Fruit fly (Drosophila melanogaster) whole organism, pupa: ENCODE data around the gene CG14431.

Experiments
- CG10348 ChIP-seq: fragments of 200-800 bp; sonication (Bioruptor generic); IDR thresholded peaks from 2 replicates; pipeline ENCODE4 v1.3.6; 2022; ENCODE audit warnings: missing biosample characterization, missing genetic modification characterization
- CG12605 ChIP-seq: fragments of 200-800 bp; sonication (Bioruptor generic); IDR thresholded peaks from 2 replicates; pipeline ENCODE4 v1.3.6; 2022; ENCODE audit warnings: missing biosample characterization, missing genetic modification characterization
- CG13204 ChIP-seq: fragments of 200-800 bp; sonication (Bioruptor generic); optimal IDR thresholded peaks from 2 replicates; lab custom pipeline; 2018; ENCODE audit warnings: missing biosample characterization, mild to moderate bottlenecking, missing genetic modification characterization, moderate library complexity
- CG14655 ChIP-seq: fragments of 200-800 bp; sonication (Bioruptor generic); optimal IDR thresholded peaks from 3 replicates; lab custom pipeline; 2017; ENCODE audit warnings: mild to moderate bottlenecking, missing biosample characterization, missing genetic modification reagents, missing genetic modification characterization
- CG15710 ChIP-seq: fragments of 200-800 bp; sonication (Bioruptor generic); optimal IDR thresholded peaks from 2 replicates; lab custom pipeline; 2018; ENCODE audit warnings: missing biosample characterization, mild to moderate bottlenecking, missing genetic modification characterization, moderate library complexity
- CG17806 ChIP-seq: fragments of 200-800 bp; sonication (Bioruptor generic); optimal IDR thresholded peaks from 2 replicates; lab custom pipeline; 2018; ENCODE audit warnings: missing biosample characterization, mild to moderate bottlenecking, missing genetic modification characterization, moderate library complexity
- CG32121 ChIP-seq: fragments of 200-800 bp; sonication (Bioruptor generic); IDR thresholded peaks from 2 replicates; pipeline ENCODE4 v1.3.6; 2022; ENCODE audit warnings: missing biosample characterization, missing genetic modification characterization
- CG34367 ChIP-seq: fragments of 200-800 bp; sonication (Bioruptor generic); optimal IDR thresholded peaks from 2 replicates; lab custom pipeline; 2018; ENCODE audit warnings: missing biosample characterization, mild to moderate bottlenecking, missing genetic modification characterization
- CG4496 ChIP-seq: fragments of 200-800 bp; sonication (Bioruptor generic); IDR thresholded peaks from 3 replicates; pipeline ENCODE4 v1.3.6; 2022; ENCODE audit warnings: missing biosample characterization, missing genetic modification characterization
- CG8159 ChIP-seq: fragments of 200-800 bp; sonication (Bioruptor generic); optimal IDR thresholded peaks from 3 replicates; lab custom pipeline; 2018; ENCODE audit warnings: missing biosample characterization, mild to moderate bottlenecking, missing genetic modification characterization, moderate library complexity
- CG8301 ChIP-seq: fragments of 200-800 bp; sonication (Bioruptor generic); optimal IDR thresholded peaks from 2 replicates; lab custom pipeline; 2018; ENCODE audit warnings: missing biosample characterization, mild to moderate bottlenecking, missing genetic modification characterization
- CG9948 ChIP-seq: fragments of 200-800 bp; sonication (Bioruptor generic); optimal IDR thresholded peaks from 2 replicates; lab custom pipeline; 2018; ENCODE audit warnings: missing biosample characterization, mild to moderate bottlenecking, missing genetic modification characterization, moderate library complexity
- D1 ChIP-seq: fragments of 200-800 bp; sonication (Bioruptor generic); optimal IDR thresholded peaks from 2 replicates; lab custom pipeline; 2018; ENCODE audit warnings: missing biosample characterization, mild to moderate bottlenecking, missing genetic modification characterization, moderate library complexity
- EcR ChIP-seq: fragments of 200-800 bp; sonication (Bioruptor generic); optimal IDR thresholded peaks from 3 replicates; lab custom pipeline; 2019; ENCODE audit warnings: missing biosample characterization, missing genetic modification characterization, mild to moderate bottlenecking, moderate library complexity, missing genetic modification reagents
- Ets98B ChIP-seq: fragments of 200-800 bp; sonication (Bioruptor generic); IDR thresholded peaks from 2 replicates; pipeline ENCODE4 v1.3.6; 2022; ENCODE audit warnings: missing biosample characterization, missing genetic modification characterization
- Pif1A ChIP-seq: fragments of 200-800 bp; sonication (Bioruptor generic); optimal IDR thresholded peaks from 3 replicates; lab custom pipeline; 2016; ENCODE audit warnings: missing biosample characterization, missing genetic modification characterization
- Pif1B ChIP-seq: fragments of 200-800 bp; sonication (Bioruptor generic); optimal IDR thresholded peaks from 3 replicates; lab custom pipeline; 2016; ENCODE audit warnings: missing biosample characterization, missing genetic modification characterization
- Snoo ChIP-seq: fragments of 200-800 bp; sonication (Bioruptor generic); optimal IDR thresholded peaks from 3 replicates; lab custom pipeline; 2017; ENCODE audit warnings: missing biosample characterization, mild to moderate bottlenecking, missing genetic modification characterization, inconsistent platforms
- fd96Ca ChIP-seq: fragments of 200-800 bp; sonication (Bioruptor generic); IDR thresholded peaks from 3 replicates; pipeline ENCODE4 v1.3.6; 2022; ENCODE audit warnings: missing biosample characterization, missing genetic modification characterization
- gl ChIP-seq: fragments of 200-800 bp; sonication (Bioruptor generic); optimal IDR thresholded peaks from 2 replicates; lab custom pipeline; 2018; ENCODE audit warnings: missing biosample characterization, mild to moderate bottlenecking, missing genetic modification characterization
- rn ChIP-seq: fragments of 200-800 bp; sonication (Bioruptor generic); IDR thresholded peaks from 2 replicates; pipeline ENCODE4 v1.3.6; 2022; ENCODE audit warnings: missing biosample characterization, missing genetic modification characterization

Gene CG14431

DNA sequence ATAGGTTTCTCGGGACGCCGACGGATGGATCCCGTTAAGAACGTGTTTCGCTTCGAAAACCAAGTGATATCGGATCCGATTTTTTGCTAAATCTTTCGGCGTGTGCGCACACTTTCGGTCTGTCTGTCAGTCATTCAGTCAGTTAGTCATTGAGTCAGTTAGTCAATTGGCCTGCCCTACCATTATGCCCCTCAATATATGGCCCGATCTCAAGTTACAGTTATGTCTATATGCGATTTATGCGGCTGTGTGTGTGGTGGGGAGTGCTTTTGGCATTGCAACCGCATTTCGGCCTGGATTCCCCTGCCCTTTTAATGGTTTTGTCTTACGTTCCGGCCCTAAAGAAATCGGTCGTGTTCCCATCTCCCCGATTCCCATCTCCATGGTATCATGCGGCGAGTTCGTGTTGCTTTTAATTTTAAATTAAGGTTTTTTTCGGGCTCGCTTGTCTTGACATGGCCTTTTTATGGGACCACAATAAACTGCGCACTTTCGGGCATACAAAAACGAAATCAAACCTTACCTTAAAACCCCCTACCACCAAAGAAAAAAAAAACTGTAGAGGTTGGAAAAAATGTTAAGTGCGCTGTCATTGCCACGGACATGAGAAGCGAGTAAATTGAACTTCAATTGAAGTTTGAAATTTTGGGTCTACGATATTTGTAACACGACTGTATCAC lies 74.8 kb downstream of the CG14431 start:
- TF ChIP-seq Ets98B (no peak), CG34367 (no peak), fd96Ca (no peak), CG14655 (GFP tag; lab: Kevin White, UChicago) (no peak), CG17806 (tag; lab: Kevin White, UChicago) (no peak), Snoo (tag; lab: Kevin White, UChicago) (no peak), CG32121 (no peak), CG13204 (GFP tag; lab: Kevin White, UChicago) (no peak), Pif1B (GFP tag; lab: Kevin White, UChicago) (no peak), CG12605 (no peak), EcR (no peak), CG10348 (no peak), gl (tag; lab: Kevin White, UChicago) (no peak), CG9948 (tag; lab: Kevin White, UChicago) (no peak), CG8301 (tag; lab: Kevin White, UChicago) (no peak), rn (GFP tag; lab: Robert Waterston, UW) (no peak)

DNA sequence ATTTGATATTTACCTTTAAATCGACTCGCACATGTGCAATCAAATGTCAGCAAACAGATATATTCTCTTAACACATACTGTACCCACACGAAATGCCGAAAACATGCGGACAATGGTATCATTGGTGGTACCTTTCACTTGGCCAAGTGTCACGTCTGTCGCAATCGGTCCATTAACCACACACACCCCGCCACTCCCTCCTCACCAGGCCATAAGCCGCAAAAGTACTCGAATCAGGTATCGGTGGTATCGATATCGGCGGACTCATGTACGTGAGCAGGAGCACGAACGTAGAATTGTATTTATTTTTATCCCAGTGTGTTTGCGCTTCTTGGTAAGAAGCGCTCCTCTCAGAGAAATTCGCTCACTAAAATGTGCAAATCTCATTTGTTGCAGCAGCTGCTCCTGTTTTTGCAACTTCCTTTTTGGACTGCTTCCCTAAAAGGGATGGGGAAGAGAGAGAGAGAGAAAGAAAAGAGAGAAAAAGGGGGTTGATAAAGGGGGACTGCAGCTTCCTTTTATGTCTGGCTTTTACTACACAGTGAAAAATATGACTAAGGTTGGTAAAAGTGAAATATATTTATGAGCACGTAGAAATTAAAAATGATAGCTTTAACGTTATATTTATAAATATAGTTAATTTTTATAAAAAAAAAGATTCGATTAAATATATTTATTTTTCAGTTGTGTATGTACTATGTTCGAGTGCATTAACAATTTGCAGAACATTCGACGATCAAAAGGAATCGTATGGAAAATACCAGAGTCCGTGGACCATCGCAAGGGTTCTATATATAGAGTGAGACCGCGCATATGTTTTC lies 75.6 kb downstream of the CG14431 start:
- TF ChIP-seq Ets98B (no peak), CG14655 (GFP tag; lab: Kevin White, UChicago) (peak; percentile 66), CG4496 (GFP tag; lab: Robert Waterston, UW) (peak; percentile 58; the same call in 2 of the 3 replicates), Pif1A (GFP tag; lab: Kevin White, UChicago) (peak; percentile 39), Pif1B (GFP tag; lab: Kevin White, UChicago) (peak; percentile 42), gl (tag; lab: Kevin White, UChicago) (no peak), fd96Ca (no peak), CG34367 (peak; percentile 43), D1 (no peak), CG10348 (no peak), CG9948 (tag; lab: Kevin White, UChicago) (peak; percentile 70), CG12605 (peak; percentile 58), Snoo (tag; lab: Kevin White, UChicago) (peak; percentile 71), EcR (peak; percentile 50), rn (GFP tag; lab: Robert Waterston, UW) (no peak), CG32121 (no peak), CG13204 (GFP tag; lab: Kevin White, UChicago) (peak; percentile 30), CG8159 (tag; lab: Kevin White, UChicago) (peak; percentile 78), CG15710 (tag; lab: Kevin White, UChicago) (peak; percentile 71), CG8301 (tag; lab: Kevin White, UChicago) (peak; percentile 27), CG17806 (tag; lab: Kevin White, UChicago) (peak; percentile 70)

DNA sequence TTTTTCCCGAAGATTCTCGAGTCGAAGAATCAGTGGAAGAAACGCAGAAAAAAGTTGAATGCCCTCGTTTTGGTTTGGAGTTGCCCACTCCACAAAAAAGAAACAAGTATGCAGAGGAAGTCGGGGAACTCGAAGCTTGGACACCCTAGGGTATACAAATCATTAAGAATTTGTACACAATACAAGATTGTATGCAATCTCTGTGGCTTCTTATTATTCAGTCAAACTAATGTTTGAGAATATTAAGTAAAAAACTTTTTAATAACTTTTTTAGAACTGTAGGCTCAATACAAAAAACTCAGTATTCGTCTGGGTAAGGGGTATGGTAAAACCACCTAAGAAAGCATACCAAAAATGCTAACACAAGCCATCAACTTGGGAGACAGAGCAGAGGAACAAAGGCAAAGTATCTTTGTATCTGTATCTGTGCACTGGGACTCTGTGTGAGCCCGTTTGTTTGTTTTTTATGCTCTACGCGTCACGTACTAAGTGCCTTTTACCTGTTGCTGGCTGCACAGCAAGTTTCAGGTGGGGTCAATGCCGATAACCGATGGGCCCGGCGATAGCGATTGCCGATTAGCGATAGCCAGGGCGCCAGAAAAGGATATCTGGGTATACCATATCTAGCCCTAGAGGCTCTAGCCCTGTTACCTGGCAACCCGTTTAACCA lies 77.2 kb downstream of the CG14431 start:
- TF ChIP-seq EcR (peak; percentile 98), CG4496 (GFP tag; lab: Robert Waterston, UW) (peak; percentile 80; the same call in 2 of the 3 replicates), CG17806 (tag; lab: Kevin White, UChicago) (peak; percentile 84), CG34367 (peak; percentile 87), rn (GFP tag; lab: Robert Waterston, UW) (peak; percentile 56), CG8159 (tag; lab: Kevin White, UChicago) (peak; percentile 86), fd96Ca (peak; percentile 60; the same call in 2 of the 3 replicates), CG10348 (no peak), CG15710 (tag; lab: Kevin White, UChicago) (peak; percentile 88), CG32121 (peak; percentile 54), CG13204 (GFP tag; lab: Kevin White, UChicago) (peak; percentile 49), CG8301 (tag; lab: Kevin White, UChicago) (peak; percentile 85), Pif1A (GFP tag; lab: Kevin White, UChicago) (peak; percentile 89), CG12605 (no peak; the same call in none of the 2 replicates), gl (tag; lab: Kevin White, UChicago) (peak; percentile 53), CG14655 (GFP tag; lab: Kevin White, UChicago) (peak; percentile 90), Pif1B (GFP tag; lab: Kevin White, UChicago) (peak; percentile 93), Ets98B (peak; percentile 64), CG9948 (tag; lab: Kevin White, UChicago) (peak; percentile 87), Snoo (tag; lab: Kevin White, UChicago) (peak; percentile 90), D1 (peak; percentile 54)
- TF ChIP-seq, all 21 proteins: peak for 19

dm6 chrX:6985980-6986827 lies 78.1 kb downstream of the CG14431 start, which contains the start of gene bou:
TSS of gene bou (plus strand) at chrX:6986486.
- TF ChIP-seq CG14655 (GFP tag; lab: Kevin White, UChicago) (peak; percentile 24), CG8159 (tag; lab: Kevin White, UChicago) (peak; percentile 10), CG10348 (no peak), Snoo (tag; lab: Kevin White, UChicago) (no peak)
